Fruit fly (Drosophila melanogaster) whole organism, prepupa: ENCODE measurements around the gene CG10591.

Experiments used
- Blimp-1 ChIP-seq: fragments of 200-800 bp; sonication (Bioruptor generic); optimal IDR thresholded peaks from 3 replicates; lab custom pipeline; 2017; ENCODE audit warnings: missing biosample characterization, missing genetic modification characterization, mild to moderate bottlenecking, moderate library complexity, missing genetic modification reagents
- CG10669 ChIP-seq: fragments of 200-800 bp; sonication (Bioruptor generic); optimal IDR thresholded peaks from 3 replicates; lab custom pipeline; 2018; ENCODE audit warnings: missing biosample characterization, mild to moderate bottlenecking, missing genetic modification characterization, moderate library complexity
- CG11294 ChIP-seq: fragments of 200-800 bp; sonication (Bioruptor generic); IDR thresholded peaks from 2 replicates; pipeline ENCODE4 v1.3.6; 2022; ENCODE audit warnings: missing biosample characterization, missing genetic modification characterization
- CG11902 ChIP-seq: fragments of 200-800 bp; sonication (Bioruptor generic); optimal IDR thresholded peaks from 3 replicates; lab custom pipeline; 2016; ENCODE audit warnings: missing biosample characterization, missing genetic modification characterization
- CG16779 ChIP-seq: fragments of 200-800 bp; sonication (Bioruptor generic); optimal IDR thresholded peaks from 3 replicates; lab custom pipeline; 2017; ENCODE audit warnings: missing biosample characterization, mild to moderate bottlenecking, missing genetic modification characterization
- CG3032 ChIP-seq: fragments of 200-800 bp; optimal IDR thresholded peaks from 2 replicates; lab custom pipeline; 2019; ENCODE audit warnings: missing biosample characterization, mild to moderate bottlenecking, missing genetic modification characterization, moderate library complexity
- CG32006 ChIP-seq: fragments of 200-800 bp; sonication (Bioruptor generic); optimal IDR thresholded peaks from 3 replicates; lab custom pipeline; 2017; ENCODE audit warnings: missing biosample characterization, mild to moderate bottlenecking, missing genetic modification characterization
- CG34406 ChIP-seq: fragments of 200-800 bp; sonication (Bioruptor generic); optimal IDR thresholded peaks from 3 replicates; lab custom pipeline; 2016; ENCODE audit warnings: missing biosample characterization, missing genetic modification characterization
- CG3919 ChIP-seq: fragments of 200-800 bp; sonication (Bioruptor generic); optimal IDR thresholded peaks from 3 replicates; lab custom pipeline; 2016; ENCODE audit warnings: missing biosample characterization, missing genetic modification characterization
- CG4318 ChIP-seq: fragments of 200-800 bp; sonication (Bioruptor generic); optimal IDR thresholded peaks from 3 replicates; lab custom pipeline; 2017; ENCODE audit warnings: missing biosample characterization, mild to moderate bottlenecking, missing genetic modification characterization
- CG6163 ChIP-seq: fragments of 200-800 bp; sonication (Bioruptor generic); IDR thresholded peaks from 3 replicates; pipeline ENCODE4 v1.3.6; 2022; ENCODE audit warnings: missing biosample characterization, missing genetic modification characterization
- CG6276 ChIP-seq: fragments of 200-800 bp; sonication (Bioruptor generic); optimal IDR thresholded peaks from 2 replicates; lab custom pipeline; 2017; ENCODE audit warnings: missing biosample characterization, mild to moderate bottlenecking, missing genetic modification characterization
- CG6792 ChIP-seq: fragments of 200-800 bp; sonication (Bioruptor generic); optimal IDR thresholded peaks from 3 replicates; lab custom pipeline; 2016; ENCODE audit warnings: missing biosample characterization, missing genetic modification characterization
- CG6808 ChIP-seq: fragments of 200-800 bp; sonication (Bioruptor generic); optimal IDR thresholded peaks from 3 replicates; lab custom pipeline; 2017; ENCODE audit warnings: missing biosample characterization, missing genetic modification characterization, mild to moderate bottlenecking, moderate library complexity, missing genetic modification reagents
- CG6854 ChIP-seq: fragments of 200-800 bp; sonication (Bioruptor generic); optimal IDR thresholded peaks from 2 replicates; lab custom pipeline; 2017; ENCODE audit warnings: missing biosample characterization, mild to moderate bottlenecking, missing genetic modification characterization
- CG8632 ChIP-seq: fragments of 200-800 bp; sonication (Bioruptor generic); optimal IDR thresholded peaks from 3 replicates; lab custom pipeline; 2016; ENCODE audit warnings: missing biosample characterization, missing genetic modification characterization
- CG9139 ChIP-seq: fragments of 200-800 bp; sonication (Bioruptor generic); optimal IDR thresholded peaks from 3 replicates; lab custom pipeline; 2017; ENCODE audit warnings: missing biosample characterization, mild to moderate bottlenecking, missing genetic modification characterization
- Eip78C ChIP-seq: fragments of 200-800 bp; sonication (Bioruptor generic); peaks from one replicate; lab custom pipeline; 2016; ENCODE audit warnings: missing biosample characterization, missing genetic modification characterization
- Ets21C ChIP-seq: fragments of 200-800 bp; sonication (Bioruptor generic); optimal IDR thresholded peaks from 3 replicates; lab custom pipeline; 2016; ENCODE audit warnings: missing biosample characterization, missing genetic modification characterization
- Gug ChIP-seq: fragments of 200-800 bp; sonication (Bioruptor generic); IDR thresholded peaks from 2 replicates; pipeline ENCODE4 v1.3.6; 2022; ENCODE audit warnings: missing biosample characterization, missing genetic modification characterization
- Hr39 ChIP-seq: fragments of 200-800 bp; sonication (Bioruptor generic); optimal IDR thresholded peaks from 2 replicates; lab custom pipeline; 2016; ENCODE audit warnings: missing biosample characterization, missing genetic modification characterization
- Lpt ChIP-seq: fragments of 200-800 bp; sonication (Bioruptor generic); optimal IDR thresholded peaks from 3 replicates; lab custom pipeline; 2016; ENCODE audit warnings: missing biosample characterization, missing genetic modification characterization
- OdsH ChIP-seq: fragments of 200-800 bp; sonication (Bioruptor generic); optimal IDR thresholded peaks from 3 replicates; lab custom pipeline; 2016; ENCODE audit warnings: missing biosample characterization, missing genetic modification characterization
- Smox ChIP-seq: fragments of 200-800 bp; sonication (Bioruptor generic); optimal IDR thresholded peaks from 3 replicates; lab custom pipeline; 2016; ENCODE audit warnings: missing biosample characterization, missing genetic modification characterization
- Sox14 ChIP-seq: fragments of 200-800 bp; sonication (Bioruptor generic); optimal IDR thresholded peaks from 3 replicates; lab custom pipeline; 2016; ENCODE audit warnings: missing biosample characterization, missing genetic modification characterization
- Sox15 ChIP-seq: fragments of 200-800 bp; sonication (Bioruptor generic); optimal IDR thresholded peaks from 3 replicates; lab custom pipeline; 2016; ENCODE audit warnings: missing biosample characterization, missing genetic modification characterization
- achi ChIP-seq: fragments of 200-800 bp; sonication (Bioruptor generic); optimal IDR thresholded peaks from 3 replicates; lab custom pipeline; 2016; ENCODE audit warnings: missing biosample characterization, missing genetic modification characterization
- acj6 ChIP-seq: fragments of 200-800 bp; sonication (Bioruptor generic); optimal IDR thresholded peaks from 3 replicates; lab custom pipeline; 2016; ENCODE audit warnings: missing biosample characterization, missing genetic modification characterization
- dac ChIP-seq: fragments of 200-800 bp; sonication (Bioruptor generic); optimal IDR thresholded peaks from 2 replicates; lab custom pipeline; 2017; ENCODE audit warnings: missing biosample characterization, mild to moderate bottlenecking, missing genetic modification characterization
- dsx ChIP-seq: fragments of 200-800 bp; optimal IDR thresholded peaks from 3 replicates; lab custom pipeline; 2019; ENCODE audit warnings: missing biosample characterization, mild to moderate bottlenecking, missing genetic modification characterization, moderate library complexity; ENCODE audit not compliant: poor library complexity, severe bottlenecking
- eg ChIP-seq: fragments of 200-800 bp; sonication (Bioruptor generic); IDR thresholded peaks from 3 replicates; pipeline ENCODE4 v1.3.6; 2022; ENCODE audit warnings: missing biosample characterization, missing genetic modification characterization
- esn ChIP-seq: fragments of 200-800 bp; sonication (Bioruptor generic); optimal IDR thresholded peaks from 2 replicates; lab custom pipeline; 2016; ENCODE audit warnings: missing biosample characterization, mild to moderate bottlenecking, missing genetic modification characterization, moderate library complexity
- fd59A ChIP-seq: fragments of 200-800 bp; sonication (Bioruptor generic); optimal IDR thresholded peaks from 2 replicates; lab custom pipeline; 2017; ENCODE audit warnings: missing biosample characterization, mild to moderate bottlenecking, missing genetic modification characterization, missing genetic modification reagents
- fd85E ChIP-seq: fragments of 200-800 bp; sonication (Bioruptor generic); optimal IDR thresholded peaks from 3 replicates; lab custom pipeline; 2016; ENCODE audit warnings: missing biosample characterization, missing genetic modification characterization
- fkh ChIP-seq: fragments of 200-800 bp; sonication (Bioruptor generic); optimal IDR thresholded peaks from 3 replicates; lab custom pipeline; 2017; ENCODE audit warnings: missing biosample characterization, mild to moderate bottlenecking, missing genetic modification characterization, moderate library complexity
- net ChIP-seq: fragments of 200-800 bp; sonication (Bioruptor generic); optimal IDR thresholded peaks from 3 replicates; lab custom pipeline; 2016; ENCODE audit warnings: missing biosample characterization, missing genetic modification characterization
- pdm3 ChIP-seq: fragments of 200-800 bp; sonication (Bioruptor generic); optimal IDR thresholded peaks from 3 replicates; lab custom pipeline; 2016; ENCODE audit warnings: missing biosample characterization, missing genetic modification characterization
- spab ChIP-seq: fragments of 200-800 bp; sonication (Bioruptor generic); optimal IDR thresholded peaks from 2 replicates; lab custom pipeline; 2017; ENCODE audit warnings: missing biosample characterization, mild to moderate bottlenecking, missing genetic modification characterization, missing genetic modification reagents
- ss ChIP-seq, 2 experiments: fragments of 200-800 bp; sonication (Bioruptor generic); optimal IDR thresholded peaks; 2 replicates in 1 of 2; 3 replicates in 1 of 2; lab custom pipeline; 2017 to 2018; ENCODE audit warnings: mild to moderate bottlenecking in 2 of 2, missing biosample characterization in 2 of 2, missing genetic modification characterization in 2 of 2, moderate library complexity in 1 of 2
- svp ChIP-seq: fragments of 200-800 bp; sonication (Bioruptor generic); peaks from one replicate; lab custom pipeline; 2016; ENCODE audit warnings: missing biosample characterization, missing genetic modification characterization
- topi ChIP-seq: fragments of 200-800 bp; sonication (Bioruptor generic); optimal IDR thresholded peaks from 3 replicates; lab custom pipeline; 2016; ENCODE audit warnings: missing biosample characterization, missing genetic modification characterization
- vri ChIP-seq: fragments of 200-800 bp; sonication (Bioruptor generic); optimal IDR thresholded peaks from 3 replicates; lab custom pipeline; 2016; ENCODE audit warnings: missing biosample characterization, mild to moderate bottlenecking, missing genetic modification characterization

The CG10591 gene

dm6 chr3L:5577250-5578138 is 22.0 kb downstream of the CG10591 start, which contains the start of gene Msr-110 (continued):
- TF ChIP-seq CG16779 = peak; percentile 97
- TF ChIP-seq CG4318 = peak; percentile 97
- TF ChIP-seq CG6854 (GFP tag; lab: Kevin White, UChicago) = peak; percentile 95
- peak; percentile 89 for TF ChIP-seq acj6 (GFP tag; lab: Kevin White, UChicago)
- TF ChIP-seq Smox (GFP tag; lab: Kevin White, UChicago) = peak; percentile 83
- peak; percentile 99 for TF ChIP-seq CG9139
- peak; percentile 95 for TF ChIP-seq CG6276 (GFP tag; lab: Kevin White, UChicago)
- TF ChIP-seq CG6808 (GFP tag; lab: Kevin White, UChicago) = peak; percentile 96
- peak; percentile 96 for TF ChIP-seq vri (GFP tag; lab: Kevin White, UChicago)
- TF ChIP-seq dsx (GFP tag; lab: Kevin White, UChicago) = peak; percentile 74
- peak; percentile 26 for TF ChIP-seq fkh (GFP tag; lab: Kevin White, UChicago)
- TF ChIP-seq Ets21C (GFP tag; lab: Kevin White, UChicago) = peak; percentile 50
- TF ChIP-seq achi = peak; percentile 94
- TF ChIP-seq Lpt (GFP tag; lab: Kevin White, UChicago) = peak; percentile 93

DNA sequence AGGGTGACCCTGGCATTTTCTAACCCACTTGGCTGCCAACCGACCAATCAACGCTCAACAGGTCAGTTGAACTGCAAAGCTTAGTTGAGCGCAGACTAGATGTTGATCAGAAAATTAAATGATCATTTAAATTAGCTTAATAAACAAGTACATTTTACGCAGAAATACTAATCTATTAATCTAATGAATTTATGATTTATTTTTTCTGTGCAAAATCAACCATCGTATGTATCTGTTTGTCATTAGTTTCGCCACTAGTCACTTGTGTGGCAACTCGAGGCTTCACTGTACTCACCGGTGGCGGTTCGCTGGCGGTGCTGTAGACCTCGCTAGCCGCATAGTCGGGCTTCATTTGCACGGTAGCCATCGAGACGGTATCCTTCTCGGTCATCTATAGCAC is 22.9 kb downstream of the CG10591 start:
- TF ChIP-seq eg (GFP tag; lab: Robert Waterston, UW) (peak; percentile 47; the same call in 2 of the 3 replicates), pdm3 (GFP tag; lab: Kevin White, UChicago) (peak; percentile 1), CG10669 (GFP tag; lab: Kevin White, UChicago) (no peak), topi (GFP tag; lab: Kevin White, UChicago) (no peak), CG32006 (GFP tag; lab: Kevin White, UChicago) (peak; percentile 33), Ets21C (GFP tag; lab: Kevin White, UChicago) (no peak), Eip78C (GFP tag; lab: Kevin White, UChicago) (peak; percentile 51), CG11294 (no peak), esn (GFP tag; lab: Kevin White, UChicago) (no peak), CG6163 (GFP tag; lab: Robert Waterston, UW) (peak; percentile 19; the same call in 1 of the 3 replicates), fkh (GFP tag; lab: Kevin White, UChicago) (no peak)

dm6 chr3L:5575524-5575923 is 24.0 kb downstream of the CG10591 start:
- TF ChIP-seq Hr39 (no peak), Eip78C (GFP tag; lab: Kevin White, UChicago) (peak; percentile 26), CG32006 (GFP tag; lab: Kevin White, UChicago) (no peak)

dm6 chr3L:5571051-5571450 is 28.4 kb downstream of the CG10591 start:
- TF ChIP-seq CG3919 (GFP tag; lab: Kevin White, UChicago) (no peak), dsx (GFP tag; lab: Kevin White, UChicago) (no peak), fd85E (GFP tag; lab: Kevin White, UChicago) (no peak), CG6808 (GFP tag; lab: Kevin White, UChicago) (no peak), Sox14 (GFP tag; lab: Kevin White, UChicago) (no peak), CG3032 (no peak), CG16779 (no peak), Blimp-1 (GFP tag; lab: Kevin White, UChicago) (no peak), CG10669 (GFP tag; lab: Kevin White, UChicago) (no peak), svp (GFP tag; lab: Kevin White, UChicago) (no peak), CG8632 (GFP tag; lab: Kevin White, UChicago) (no peak), spab (no peak), net (GFP tag; lab: Kevin White, UChicago) (peak; percentile 20), Ets21C (GFP tag; lab: Kevin White, UChicago) (no peak), CG32006 (GFP tag; lab: Kevin White, UChicago) (no peak), CG34406 (GFP tag; lab: Kevin White, UChicago) (no peak), CG6854 (GFP tag; lab: Kevin White, UChicago) (peak; percentile 73), CG6792 (GFP tag; lab: Kevin White, UChicago) (no peak), fd59A (no peak), Gug (no peak), dac (GFP tag; lab: Kevin White, UChicago) (no peak), CG11902 (GFP tag; lab: Kevin White, UChicago) (no peak), Smox (GFP tag; lab: Kevin White, UChicago) (no peak), ss (GFP tag; optimal IDR thresholded peaks at IDR 0.05; lab: Kevin White, UChicago) (no peak), OdsH (no peak), CG4318 (no peak), Sox15 (GFP tag; lab: Kevin White, UChicago) (no peak), achi (no peak)
